Fruit fly (Drosophila melanogaster): ENCODE measurements around the gene CG8478.
A peak's percentile ranks its signal among the peaks of the same experiment; 100 is the strongest.

Gene CG8478

DNA sequence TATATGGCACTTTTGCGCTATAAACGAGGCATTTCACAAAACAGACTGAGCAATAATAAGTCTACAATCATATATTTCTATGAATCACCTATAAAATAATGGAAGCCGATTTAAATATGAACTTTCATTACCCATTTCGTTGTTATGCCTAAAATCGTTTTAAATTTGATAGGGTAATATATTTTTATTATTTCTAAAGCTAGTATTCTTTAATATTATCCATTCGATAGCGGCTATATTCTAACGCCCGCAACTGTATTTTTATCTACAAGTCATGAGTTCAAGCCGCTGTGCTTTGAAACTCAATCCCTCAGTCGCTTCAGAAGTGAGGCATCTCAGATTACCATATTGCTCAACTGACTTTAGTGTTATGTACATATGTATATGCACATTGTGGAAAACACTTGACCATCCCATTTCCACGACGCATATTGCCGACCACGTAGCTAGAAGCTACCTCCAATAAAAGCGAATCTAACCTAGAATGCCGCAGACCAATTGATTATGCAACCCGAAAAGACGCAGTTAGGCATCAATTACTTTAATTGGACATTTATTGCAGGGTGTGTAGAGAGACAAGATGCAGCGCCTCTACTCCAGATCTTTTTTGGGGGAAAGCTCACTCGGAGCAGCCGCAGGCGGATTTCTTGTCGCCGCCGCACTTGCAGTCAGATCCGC is 19.9 kb downstream of the CG8478 start (continued):
- TF ChIP-seq bsh (GFP tag; optimal IDR thresholded peaks at IDR 0.05) (peak in 1 of 2 experiments; percentile 33), Ptx1 (GFP tag; IDR thresholded peaks at IDR 0.05) (peak; percentile 16; the same call in 1 of the 2 replicates), CG34376 (GFP tag; optimal IDR thresholded peaks at IDR 0.05) (no peak), B-H2 (GFP tag; optimal IDR thresholded peaks at IDR 0.05) (no peak), CG2120 (GFP tag; optimal IDR thresholded peaks at IDR 0.05) (peak; percentile 24), vvl (GFP tag; IDR thresholded peaks at IDR 0.05) (0 out of 2 replicates have a peak, but pooled peaks have one; percentile 8), unpg (GFP tag; optimal IDR thresholded peaks at IDR 0.05) (peak; percentile 47), grau (tag; optimal IDR thresholded peaks at IDR 0.05) (peak; percentile 15), MTF-1 (GFP tag; optimal IDR thresholded peaks at IDR 0.05; ENCODE audit: borderline replicate concordance) (peak; percentile 49), CG7745 (tag; optimal IDR thresholded peaks at IDR 0.05) (no peak), CG12391 (tag; optimal IDR thresholded peaks at IDR 0.05) (peak; percentile 16), Awh (GFP tag; IDR thresholded peaks at IDR 0.05) (no peak), gsb-n (tag; optimal IDR thresholded peaks at IDR 0.05) (peak; percentile 14), bigmax (GFP tag; optimal IDR thresholded peaks at IDR 0.05) (peak; percentile 66), CG2199 (GFP tag; IDR thresholded peaks at IDR 0.05) (no peak), jing (GFP tag; optimal IDR thresholded peaks at IDR 0.05) (no peak), CG2678 (tag; optimal IDR thresholded peaks at IDR 0.05) (peak; percentile 25), nmo (GFP tag; optimal IDR thresholded peaks at IDR 0.05) (peak; percentile 5), CG6689 (GFP tag; IDR thresholded peaks at IDR 0.05) (no peak), ems (GFP tag; optimal IDR thresholded peaks at IDR 0.05) (no peak), pfk (GFP tag; optimal IDR thresholded peaks at IDR 0.05) (no peak), gem (tag; optimal IDR thresholded peaks at IDR 0.05) (peak; percentile 73), row (GFP tag; IDR thresholded peaks at IDR 0.05) (peak; percentile 41; the same call in 1 of the 3 replicates), so (GFP tag; IDR thresholded peaks at IDR 0.05) (0 out of 3 replicates have a peak, but pooled peaks have one; percentile 25), lov (optimal IDR thresholded peaks at IDR 0.05) (no peak), lov (GFP tag; IDR thresholded peaks at IDR 0.05) (no peak), CG8388 (GFP tag; optimal IDR thresholded peaks at IDR 0.05) (peak; percentile 50), CG11696 (GFP tag; IDR thresholded peaks at IDR 0.05) (peak; percentile 79), CG31441 (GFP tag; IDR thresholded peaks at IDR 0.05) (peak; percentile 39; the same call in 1 of the 2 replicates), D19A (tag; optimal IDR thresholded peaks at IDR 0.05) (peak; percentile 1), Sox102F (GFP tag; optimal IDR thresholded peaks at IDR 0.05) (peak; percentile 25), ATbp (GFP tag; optimal IDR thresholded peaks at IDR 0.05) (peak; percentile 29), hb (GFP tag; IDR thresholded peaks at IDR 0.05; ENCODE audit: partially characterized antibody) (no peak), lbe (GFP tag; optimal IDR thresholded peaks at IDR 0.05) (no peak), dmrt11E (tag; optimal IDR thresholded peaks at IDR 0.05) (peak; percentile 2), CG17802 (tag; optimal IDR thresholded peaks at IDR 0.05) (no peak), PHDP (tag; optimal IDR thresholded peaks at IDR 0.05) (peak; percentile 26)

DNA sequence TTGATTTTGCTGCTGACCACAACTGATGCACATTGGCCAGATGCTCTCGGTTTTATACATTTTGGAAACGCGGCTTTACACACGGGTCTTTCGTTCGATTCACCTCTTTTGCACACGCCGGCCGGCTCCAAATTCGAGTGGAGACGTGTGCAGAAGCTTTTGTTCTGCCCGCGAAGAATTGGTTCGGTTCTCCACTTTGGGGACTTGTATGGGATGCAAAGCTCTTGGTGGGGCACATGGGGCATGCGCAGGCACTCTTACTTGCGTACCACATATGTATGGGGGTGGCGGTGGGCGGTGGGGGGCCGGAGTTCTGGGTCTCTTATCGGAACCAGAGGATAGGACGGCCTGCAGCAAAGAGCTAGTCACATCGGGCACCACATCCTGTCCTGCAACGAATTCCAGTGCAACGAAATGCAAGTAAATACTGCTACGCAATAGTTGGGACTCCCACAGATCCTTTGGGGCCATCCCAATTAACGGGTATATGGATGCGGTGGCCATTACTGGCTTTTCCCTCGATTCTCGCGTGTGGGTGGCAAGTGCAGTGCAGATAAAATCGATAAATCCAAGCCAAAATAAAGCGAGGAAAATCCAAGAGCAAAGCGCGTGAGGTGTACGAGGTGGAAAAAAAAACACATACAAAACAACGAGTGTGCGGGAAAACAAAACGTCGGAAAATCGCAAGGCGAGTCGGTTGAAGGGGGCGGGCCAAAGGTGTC is 21.1 kb downstream of the CG8478 start, which contains the start of the genes MtnA and CG8500:
Gene MtnA (minus strand): TSS at position 30 of the 722 bp plus-strand sequence.
Gene CG8500 (plus strand): TSS at position 313 of the 722 bp plus-strand sequence.
- peak; percentile 19; the same call in 1 of the 3 replicates for TF ChIP-seq knrl (GFP tag; IDR thresholded peaks at IDR 0.05; ENCODE audit: partially characterized antibody)
- peak; percentile 33 for TF ChIP-seq sens (GFP tag)
- peak; percentile 100 for TF ChIP-seq MTF-1 (GFP tag; optimal IDR thresholded peaks at IDR 0.05; ENCODE audit: borderline replicate concordance)
- peak; percentile 51 for TF ChIP-seq lab (GFP tag; optimal IDR thresholded peaks at IDR 0.05)
- TF ChIP-seq CrebB (tag; optimal IDR thresholded peaks at IDR 0.05), result no peak
- no peak for TF ChIP-seq CG3726 (GFP tag; IDR thresholded peaks at IDR 0.05)
- peak; percentile 13 for TF ChIP-seq Lhr (GFP tag; optimal IDR thresholded peaks at IDR 0.05)
- peak; percentile 54; the same call in 1 of the 2 replicates for TF ChIP-seq Bgb (GFP tag; IDR thresholded peaks at IDR 0.05; ENCODE audit: partially characterized antibody)
- no peak for TF ChIP-seq dan (GFP tag; IDR thresholded peaks at IDR 0.05)
- TF ChIP-seq tap (tag; optimal IDR thresholded peaks at IDR 0.05), result no peak
- no peak for TF ChIP-seq CG14441 (GFP tag; IDR thresholded peaks at IDR 0.05)
- no peak for TF ChIP-seq CG3065 (GFP tag; optimal IDR thresholded peaks at IDR 0.05)
- TF ChIP-seq CG15514 (GFP tag; optimal IDR thresholded peaks at IDR 0.05), result peak; percentile 96

Data from whole organism, embryonic.